Fruit fly (Drosophila melanogaster) whole organism, wandering third instar larva: ENCODE measurements around the gene CG43229.

Source experiments
- Abd-B ChIP-seq: fragments of >200 bp; optimal IDR thresholded peaks from 2 replicates; lab custom pipeline; 2017; ENCODE audit warnings: missing biosample characterization, missing genetic modification characterization
- CG32264 ChIP-seq: fragments of 200-800 bp; sonication (Bioruptor generic); optimal IDR thresholded peaks from 2 replicates; lab custom pipeline; 2016; ENCODE audit warnings: missing biosample characterization, missing genetic modification characterization
- CrebA ChIP-seq: fragments of 200-800 bp; sonication (Bioruptor generic); optimal IDR thresholded peaks from 2 replicates; lab custom pipeline; 2016; ENCODE audit warnings: missing biosample characterization, mild to moderate bottlenecking, missing genetic modification characterization, borderline replicate concordance
- Dfd ChIP-seq: fragments of >200 bp; optimal IDR thresholded peaks from 2 replicates; lab custom pipeline; 2017; ENCODE audit warnings: missing biosample characterization, missing genetic modification characterization
- Dif ChIP-seq: fragments of 200-275, 200-300 bp; sonication (Bioruptor generic); optimal IDR thresholded peaks from 2 replicates; lab custom pipeline; 2018; ENCODE audit warnings: missing biosample characterization, missing genetic modification characterization; ENCODE audit not compliant: partially characterized antibody
- GATAd ChIP-seq: sonication (Bioruptor generic); optimal IDR thresholded peaks from 2 replicates; lab custom pipeline; 2016; ENCODE audit warnings: missing biosample characterization, missing genetic modification characterization
- HLH106 ChIP-seq: fragments of 200-800 bp; optimal IDR thresholded peaks from 3 replicates; lab custom pipeline; 2019; ENCODE audit warnings: missing biosample characterization, mild to moderate bottlenecking, missing genetic modification characterization, moderate library complexity
- Hr78 ChIP-seq: fragments of >200 bp; optimal IDR thresholded peaks from 2 replicates; lab custom pipeline; 2017; ENCODE audit warnings: missing biosample characterization, missing genetic modification characterization
- Mio ChIP-seq: sonication (Bioruptor generic); optimal IDR thresholded peaks from 2 replicates; lab custom pipeline; 2016; ENCODE audit warnings: missing biosample characterization, missing genetic modification characterization
- Myc ChIP-seq: fragments of >200 bp; optimal IDR thresholded peaks from 2 replicates; lab custom pipeline; 2017
- N ChIP-seq: fragments of >200 bp; optimal IDR thresholded peaks from 2 replicates; lab custom pipeline; 2018; ENCODE audit warnings: missing biosample characterization, missing external identifiers, missing genetic modification characterization
- OdsH ChIP-seq: fragments of 200-800 bp; sonication (Bioruptor generic); optimal IDR thresholded peaks from 2 replicates; lab custom pipeline; 2016; ENCODE audit warnings: missing biosample characterization, mild to moderate bottlenecking, missing genetic modification characterization
- Vsx2 ChIP-seq: fragments of 200-300, 225-300 bp; sonication (Bioruptor generic); optimal IDR thresholded peaks from 2 replicates; lab custom pipeline; 2018; ENCODE audit warnings: missing biosample characterization, missing genetic modification characterization; ENCODE audit not compliant: partially characterized antibody
- br ChIP-seq: fragments of 200-800 bp; sonication (Bioruptor generic); optimal IDR thresholded peaks from 2 replicates; lab custom pipeline; 2016; ENCODE audit warnings: missing biosample characterization, missing genetic modification characterization
- brk ChIP-seq: fragments of 200-800 bp; sonication (Bioruptor generic); optimal IDR thresholded peaks from 2 replicates; lab custom pipeline; 2016; ENCODE audit warnings: missing biosample characterization, mild to moderate bottlenecking, missing genetic modification characterization
- dl ChIP-seq, 2 experiments: fragments of 175-275, 200-275 bp in 1 of 2; fragments of 200-275 bp in 1 of 2; sonication (Bioruptor generic); optimal IDR thresholded peaks; lab custom pipeline; 2018; ENCODE audit warnings: mild to moderate bottlenecking in 2 of 2, missing biosample characterization in 2 of 2, missing genetic modification characterization in 2 of 2, moderate library complexity in 2 of 2; ENCODE audit not compliant: partially characterized antibody in 2 of 2, insufficient read depth in 1 of 2
- dmrt93B ChIP-seq: fragments of 200-800 bp; sonication (Bioruptor generic); optimal IDR thresholded peaks from 2 replicates; lab custom pipeline; 2018; ENCODE audit warnings: missing biosample characterization, mild to moderate bottlenecking, missing genetic modification characterization
- dsf ChIP-seq: sonication (Bioruptor generic); optimal IDR thresholded peaks from 2 replicates; lab custom pipeline; 2016; ENCODE audit warnings: missing biosample characterization, missing genetic modification characterization, borderline replicate concordance
- ey ChIP-seq: fragments of 200-800 bp; sonication (Bioruptor generic); optimal IDR thresholded peaks from 2 replicates; lab custom pipeline; 2016; ENCODE audit warnings: missing biosample characterization, missing genetic modification characterization
- foxo ChIP-seq, 2 experiments: fragments of 200-800 bp; sonication (Bioruptor generic); optimal IDR thresholded peaks; 2 replicates in 1 of 2; 3 replicates in 1 of 2; lab custom pipeline; 2016 to 2017; ENCODE audit warnings: missing biosample characterization in 2 of 2, missing genetic modification characterization in 2 of 2
- fru ChIP-seq: fragments of 200-800 bp; sonication (Bioruptor generic); optimal IDR thresholded peaks from 3 replicates; lab custom pipeline; 2016; ENCODE audit warnings: missing biosample characterization, mild to moderate bottlenecking, missing genetic modification characterization
- jim ChIP-seq: fragments of 175-275, 200-325 bp; sonication (Bioruptor generic); optimal IDR thresholded peaks from 2 replicates; lab custom pipeline; 2016; ENCODE audit warnings: missing biosample characterization, mild to moderate bottlenecking, missing genetic modification characterization
- lola ChIP-seq: fragments of >200 bp; optimal IDR thresholded peaks from 2 replicates; lab custom pipeline; 2017; ENCODE audit warnings: missing biosample characterization, missing genetic modification characterization
- pan ChIP-seq: fragments of >200 bp; optimal IDR thresholded peaks from 2 replicates; lab custom pipeline; 2017
- psq ChIP-seq: fragments of 200-800 bp; sonication (Bioruptor generic); optimal IDR thresholded peaks from 3 replicates; lab custom pipeline; 2017; ENCODE audit warnings: missing biosample characterization, mild to moderate bottlenecking, missing genetic modification characterization, moderate library complexity
- rgr ChIP-seq: fragments of 200-800 bp; sonication (Bioruptor generic); optimal IDR thresholded peaks from 3 replicates; lab custom pipeline; 2016; ENCODE audit warnings: missing biosample characterization, mild to moderate bottlenecking, missing genetic modification characterization
- sv ChIP-seq: fragments of 200-800 bp; sonication (Bioruptor generic); optimal IDR thresholded peaks from 3 replicates; lab custom pipeline; 2016; ENCODE audit warnings: missing biosample characterization, missing genetic modification characterization
- tai ChIP-seq: sonication (Bioruptor generic); optimal IDR thresholded peaks from 2 replicates; lab custom pipeline; 2016; ENCODE audit warnings: missing biosample characterization, missing genetic modification characterization
- woc ChIP-seq: sonication (Bioruptor generic); optimal IDR thresholded peaks from 2 replicates; lab custom pipeline; 2016; ENCODE audit warnings: missing biosample characterization, mild to moderate bottlenecking, missing genetic modification characterization

The CG43229 gene

dm6 chrX:18153001-18153400, 14.7 kb downstream of the CG43229 start:
- TF ChIP-seq jim (GFP tag; lab: Kevin White, UChicago), result no peak

DNA sequence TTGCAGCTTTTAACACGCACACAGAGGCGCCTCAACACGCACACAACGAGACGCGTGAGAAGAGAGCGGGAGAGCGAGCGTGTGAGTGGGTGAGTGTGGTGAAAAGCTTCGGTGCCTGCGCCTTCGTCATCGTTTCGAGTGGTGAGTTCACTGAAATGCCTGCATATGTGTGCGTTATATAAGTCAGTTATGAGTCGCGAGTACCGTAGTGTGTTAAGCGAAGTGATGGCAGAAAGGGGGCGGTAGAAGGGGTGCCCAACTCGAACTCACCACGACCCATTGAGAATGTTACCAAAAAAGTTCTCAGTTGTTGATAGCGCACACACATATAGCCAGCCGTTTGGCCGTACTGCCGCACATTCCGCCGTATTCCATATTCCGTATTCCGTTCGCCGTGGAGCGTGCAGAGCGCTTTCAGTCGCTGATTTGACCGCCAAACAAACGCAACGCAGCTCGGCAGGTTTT, 16.6 kb downstream of the CG43229 start, which contains the start of gene Frq1:
Gene Frq1 (plus strand): TSS at position 415 of the 465 bp plus-strand sequence.
- no peak for TF ChIP-seq ey (GFP tag; lab: Kevin White, UChicago)
- no peak for TF ChIP-seq Dfd (GFP tag; lab: Kevin White, UChicago)
- TF ChIP-seq Mio (GFP tag; lab: Kevin White, UChicago), result no peak
- TF ChIP-seq rgr, result no peak
- no peak for TF ChIP-seq dl (GFP tag; optimal IDR thresholded peaks at IDR 0.05; lab: Kevin White, UChicago; ENCODE audit: insufficient read depth in 1 of 2, partially characterized antibody in 2 of 2)

DNA sequence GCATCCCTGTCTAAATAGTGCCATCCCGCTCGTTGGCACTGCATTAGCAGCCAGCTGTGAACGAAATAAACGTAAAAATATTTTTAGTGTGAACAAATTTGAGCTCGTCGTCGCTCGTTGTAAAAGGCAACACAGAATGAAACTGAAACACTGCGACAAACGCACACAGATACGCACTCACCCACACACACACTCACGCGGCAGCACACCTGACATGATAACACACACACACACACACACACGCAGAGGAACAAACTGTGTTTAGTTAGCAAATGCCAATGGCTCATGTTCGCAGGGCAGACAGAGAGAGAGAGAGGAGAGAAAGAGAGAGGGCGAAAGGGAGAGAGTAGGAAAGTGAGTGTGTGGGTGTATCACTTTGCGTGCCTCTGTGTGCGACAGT, 20.6 kb downstream of the CG43229 start:
- TF ChIP-seq sv (GFP tag; lab: Kevin White, UChicago) (no peak), Dfd (GFP tag; lab: Kevin White, UChicago) (peak; percentile 4), fru (GFP tag; lab: Kevin White, UChicago) (no peak), foxo (GFP tag; optimal IDR thresholded peaks at IDR 0.05; lab: Kevin White, UChicago) (no peak), dl (GFP tag; optimal IDR thresholded peaks at IDR 0.05; lab: Kevin White, UChicago; ENCODE audit: insufficient read depth in 1 of 2, partially characterized antibody in 2 of 2) (no peak), lola (GFP tag; lab: Kevin White, UChicago) (no peak), br (GFP tag; lab: Kevin White, UChicago) (no peak), Mio (GFP tag; lab: Kevin White, UChicago) (no peak), OdsH (GFP tag; lab: Kevin White, UChicago) (no peak)

- no peak for TF ChIP-seq dmrt93B
- no peak for TF ChIP-seq N (GFP tag; lab: Kevin White, UChicago)
- no peak for TF ChIP-seq br (GFP tag; lab: Kevin White, UChicago)
- TF ChIP-seq woc, result no peak
- no peak for TF ChIP-seq OdsH (GFP tag; lab: Kevin White, UChicago)
- no peak for TF ChIP-seq dsf
- TF ChIP-seq, all 38 proteins: peak for 0
Measured at dm6 chrX:18177312-18177711, 39.0 kb downstream of the CG43229 start, which contains the start of gene Frq2. Gene Frq2 (plus strand): TSS chrX:18177612.

DNA sequence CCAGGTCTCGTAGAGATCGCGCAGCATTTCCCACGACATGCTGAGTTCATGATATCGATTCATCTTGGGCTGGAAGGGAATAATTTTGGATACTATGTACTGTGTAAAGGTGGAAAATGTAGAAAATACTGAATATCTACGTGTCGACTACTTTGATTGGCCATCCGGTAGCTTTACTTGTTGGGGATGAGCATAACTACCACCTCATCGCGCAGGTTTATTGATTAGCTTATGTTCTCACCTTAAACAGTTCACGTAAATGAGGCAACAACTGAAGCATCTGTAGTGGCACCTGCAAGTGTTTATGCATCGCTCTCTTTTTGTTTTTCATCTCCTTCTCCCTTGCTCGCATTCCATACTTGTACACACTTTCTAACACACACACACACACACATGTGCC, 41.0 kb downstream of the CG43229 start, which contains the start of gene Andorra:
Gene Andorra (minus strand): TSS at position 101 of the 400 bp plus-strand sequence.
- TF ChIP-seq fru (GFP tag; lab: Kevin White, UChicago) (no peak), rgr (no peak), CG32264 (GFP tag; lab: Kevin White, UChicago) (no peak), Vsx2 (GFP tag; lab: Kevin White, UChicago) (no peak), Myc (lab: Kevin White, UChicago) (no peak), Hr78 (GFP tag; lab: Kevin White, UChicago) (no peak), brk (GFP tag; lab: Kevin White, UChicago) (no peak), tai (GFP tag; lab: Kevin White, UChicago) (no peak), Dif (GFP tag; lab: Kevin White, UChicago) (no peak), HLH106 (no peak), pan (lab: Kevin White, UChicago) (no peak), psq (GFP tag; lab: Kevin White, UChicago) (no peak), GATAd (no peak), Mio (GFP tag; lab: Kevin White, UChicago) (no peak), CrebA (GFP tag; lab: Kevin White, UChicago) (no peak), Abd-B (no peak)
- TF ChIP-seq, all 38 proteins: peak for 0

DNA sequence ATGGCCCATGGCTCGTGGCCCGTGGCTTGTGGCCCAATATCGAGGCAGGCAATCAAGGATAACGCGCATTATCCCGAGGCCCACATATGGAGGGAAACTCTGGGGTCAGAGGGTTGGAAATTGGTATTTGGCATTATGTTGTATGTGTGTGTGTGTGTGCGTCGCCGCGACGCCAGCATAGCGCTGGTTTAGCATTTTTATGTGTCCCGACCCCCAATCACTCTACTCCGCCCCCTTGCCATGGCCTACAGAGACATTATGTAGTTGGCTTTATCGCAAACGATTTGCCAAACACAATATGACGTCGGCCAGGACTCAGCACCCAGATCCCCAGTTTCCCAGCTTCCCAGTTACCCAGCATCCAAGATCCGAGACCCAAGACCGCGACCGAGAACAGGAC, 42.8 kb downstream of the CG43229 start:
- TF ChIP-seq Hr78 (GFP tag; lab: Kevin White, UChicago) (no peak), Dfd (GFP tag; lab: Kevin White, UChicago) (no peak), dsf (no peak), sv (GFP tag; lab: Kevin White, UChicago) (no peak), CG32264 (GFP tag; lab: Kevin White, UChicago) (no peak)
